Worm (Caenorhabditis elegans): ENCODE measurements around the gene Y45G5AM.6.

Gene Y45G5AM.6

ce11 chrV:4185885-4186284 lies 33.8 kb upstream of the Y45G5AM.6 start:
- no peak for TF ChIP-seq flt-1 (GFP tag; IDR thresholded peaks at IDR 0.05)
- TF ChIP-seq T22C8.4 (GFP tag; IDR thresholded peaks at IDR 0.05), result no peak
- no peak for TF ChIP-seq ztf-23 (GFP tag; IDR thresholded peaks at IDR 0.05)
- no peak for TF ChIP-seq cog-1 (tag; optimal IDR thresholded peaks at IDR 0.05)

ce11 chrV:4182546-4182945 lies 30.4 kb upstream of the Y45G5AM.6 start:
- TF ChIP-seq ztf-23 (GFP tag; IDR thresholded peaks at IDR 0.05) (no peak), T22C8.4 (GFP tag; IDR thresholded peaks at IDR 0.05) (no peak), flt-1 (GFP tag; IDR thresholded peaks at IDR 0.05) (no peak), ztf-29 (GFP tag; IDR thresholded peaks at IDR 0.05) (no peak), cog-1 (tag; optimal IDR thresholded peaks at IDR 0.05) (no peak), ref-1 (GFP tag; conservative IDR thresholded peaks at IDR 0.05) (no peak), tab-1 (GFP tag; IDR thresholded peaks at IDR 0.05) (no peak), med-1 (GFP tag; optimal IDR thresholded peaks at IDR 0.05; ENCODE audit: insufficient read depth) (no peak), klf-2 (GFP tag; conservative IDR thresholded peaks at IDR 0.05) (no peak)

DNA sequence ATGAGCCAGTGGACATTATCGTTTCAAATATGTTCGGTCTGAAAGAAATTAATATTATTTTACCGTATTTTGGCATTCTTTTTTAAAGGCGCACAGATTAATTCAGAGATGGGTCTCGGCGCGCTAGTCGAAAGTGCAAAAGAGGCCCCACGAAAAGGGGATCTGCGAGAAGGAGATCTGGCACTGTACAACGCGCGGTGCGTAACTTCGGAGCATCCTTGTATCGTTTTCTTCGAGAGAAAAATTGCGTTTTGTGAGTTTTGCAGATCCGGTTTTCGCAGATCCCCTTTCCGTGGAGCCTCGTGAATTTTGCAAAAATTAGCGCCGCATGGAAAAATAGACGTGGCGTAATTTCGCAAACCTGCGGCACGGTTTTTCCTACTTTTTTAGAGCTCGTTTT lies 29.6 kb upstream of the Y45G5AM.6 start:
- TF ChIP-seq T22C8.4 (GFP tag; IDR thresholded peaks at IDR 0.05), result no peak
- TF ChIP-seq ztf-23 (GFP tag; IDR thresholded peaks at IDR 0.05), result no peak
- no peak for TF ChIP-seq ref-1 (GFP tag; conservative IDR thresholded peaks at IDR 0.05)
- no peak for TF ChIP-seq klf-2 (GFP tag; conservative IDR thresholded peaks at IDR 0.05)
- TF ChIP-seq flt-1 (GFP tag; IDR thresholded peaks at IDR 0.05), result peak; percentile 70; the same call in 1 of the 2 replicates
- TF ChIP-seq cog-1 (tag; optimal IDR thresholded peaks at IDR 0.05), result no peak
- no peak for TF ChIP-seq med-1 (GFP tag; optimal IDR thresholded peaks at IDR 0.05; ENCODE audit: insufficient read depth)
- no peak for TF ChIP-seq ztf-29 (GFP tag; IDR thresholded peaks at IDR 0.05)
- TF ChIP-seq tab-1 (GFP tag; IDR thresholded peaks at IDR 0.05), result no peak

ce11 chrV:4181272-4181671 lies 29.2 kb upstream of the Y45G5AM.6 start:
- TF ChIP-seq T22C8.4 (GFP tag; IDR thresholded peaks at IDR 0.05) (no peak), ztf-29 (GFP tag; IDR thresholded peaks at IDR 0.05) (no peak), tab-1 (GFP tag; IDR thresholded peaks at IDR 0.05) (no peak), med-1 (GFP tag; optimal IDR thresholded peaks at IDR 0.05; ENCODE audit: insufficient read depth) (no peak), cog-1 (tag; optimal IDR thresholded peaks at IDR 0.05) (no peak), flt-1 (GFP tag; IDR thresholded peaks at IDR 0.05) (no peak), ref-1 (GFP tag; conservative IDR thresholded peaks at IDR 0.05) (no peak), klf-2 (GFP tag; conservative IDR thresholded peaks at IDR 0.05) (no peak), ztf-23 (GFP tag; IDR thresholded peaks at IDR 0.05) (no peak)

ce11 chrV:4175624-4176023 lies 23.5 kb upstream of the Y45G5AM.6 start, which contains the start of the genes coh-4 and pid-5:
TSS of gene coh-4 (minus strand) at chrV:4175640.
TSS of gene pid-5 (plus strand) at chrV:4175882.
- no peak for TF ChIP-seq klf-2 (GFP tag; conservative IDR thresholded peaks at IDR 0.05)
- TF ChIP-seq ref-1 (GFP tag; conservative IDR thresholded peaks at IDR 0.05), result no peak
- no peak for TF ChIP-seq tab-1 (GFP tag; IDR thresholded peaks at IDR 0.05)
- no peak for TF ChIP-seq med-1 (GFP tag; optimal IDR thresholded peaks at IDR 0.05; ENCODE audit: insufficient read depth)
- no peak for TF ChIP-seq cog-1 (tag; optimal IDR thresholded peaks at IDR 0.05)
- TF ChIP-seq ztf-29 (GFP tag; IDR thresholded peaks at IDR 0.05), result no peak
- no peak for TF ChIP-seq flt-1 (GFP tag; IDR thresholded peaks at IDR 0.05)
- no peak for TF ChIP-seq T22C8.4 (GFP tag; IDR thresholded peaks at IDR 0.05)
- TF ChIP-seq ztf-23 (GFP tag; IDR thresholded peaks at IDR 0.05), result no peak

ce11 chrV:4170138-4170537 lies 18.0 kb upstream of the Y45G5AM.6 start, which contains the start of gene Y45G5AM.7:
TSS of gene Y45G5AM.7 (minus strand) at chrV:4170238.
- TF ChIP-seq ref-1 (GFP tag; conservative IDR thresholded peaks at IDR 0.05) (no peak), tab-1 (GFP tag; IDR thresholded peaks at IDR 0.05) (no peak)

DNA sequence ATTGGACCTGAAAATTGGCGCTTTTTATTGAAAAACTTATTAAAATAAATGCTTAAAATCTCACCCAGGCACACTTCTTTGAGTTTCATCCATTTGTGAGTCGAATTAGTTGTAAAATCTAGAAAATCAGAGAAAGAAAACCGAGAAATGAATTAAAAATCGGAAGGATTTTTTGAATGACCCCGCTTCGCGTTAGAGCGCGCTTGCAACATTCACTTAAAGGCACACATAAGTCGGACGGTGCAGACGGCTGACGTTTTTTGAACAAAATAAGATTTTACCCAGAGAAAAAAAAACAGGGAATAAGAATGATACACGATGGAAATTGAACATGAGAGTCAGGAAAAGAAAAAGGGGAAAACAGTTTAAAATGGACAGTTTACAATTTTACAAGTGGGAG lies 17.6 kb upstream of the Y45G5AM.6 start:
- TF ChIP-seq ztf-23 (GFP tag; IDR thresholded peaks at IDR 0.05) (no peak), ztf-29 (GFP tag; IDR thresholded peaks at IDR 0.05) (no peak), flt-1 (GFP tag; IDR thresholded peaks at IDR 0.05) (no peak), med-1 (GFP tag; optimal IDR thresholded peaks at IDR 0.05; ENCODE audit: insufficient read depth) (no peak), klf-2 (GFP tag; conservative IDR thresholded peaks at IDR 0.05) (no peak), T22C8.4 (GFP tag; IDR thresholded peaks at IDR 0.05) (no peak), cog-1 (tag; optimal IDR thresholded peaks at IDR 0.05) (no peak), ref-1 (GFP tag; conservative IDR thresholded peaks at IDR 0.05) (no peak), tab-1 (GFP tag; IDR thresholded peaks at IDR 0.05) (no peak)

- TF ChIP-seq tab-1 (GFP tag; IDR thresholded peaks at IDR 0.05), result no peak
- TF ChIP-seq cog-1 (tag; optimal IDR thresholded peaks at IDR 0.05), result no peak
- TF ChIP-seq flt-1 (GFP tag; IDR thresholded peaks at IDR 0.05), result no peak
- TF ChIP-seq klf-2 (GFP tag; conservative IDR thresholded peaks at IDR 0.05), result no peak
- no peak for TF ChIP-seq T22C8.4 (GFP tag; IDR thresholded peaks at IDR 0.05)
- TF ChIP-seq ref-1 (GFP tag; conservative IDR thresholded peaks at IDR 0.05), result no peak
- TF ChIP-seq ztf-29 (GFP tag; IDR thresholded peaks at IDR 0.05), result no peak
- TF ChIP-seq ztf-23 (GFP tag; IDR thresholded peaks at IDR 0.05), result no peak
- TF ChIP-seq med-1 (GFP tag; optimal IDR thresholded peaks at IDR 0.05; ENCODE audit: insufficient read depth), result no peak
Observed at ce11 chrV:4168045-4168444, 15.9 kb upstream of the Y45G5AM.6 start.

DNA sequence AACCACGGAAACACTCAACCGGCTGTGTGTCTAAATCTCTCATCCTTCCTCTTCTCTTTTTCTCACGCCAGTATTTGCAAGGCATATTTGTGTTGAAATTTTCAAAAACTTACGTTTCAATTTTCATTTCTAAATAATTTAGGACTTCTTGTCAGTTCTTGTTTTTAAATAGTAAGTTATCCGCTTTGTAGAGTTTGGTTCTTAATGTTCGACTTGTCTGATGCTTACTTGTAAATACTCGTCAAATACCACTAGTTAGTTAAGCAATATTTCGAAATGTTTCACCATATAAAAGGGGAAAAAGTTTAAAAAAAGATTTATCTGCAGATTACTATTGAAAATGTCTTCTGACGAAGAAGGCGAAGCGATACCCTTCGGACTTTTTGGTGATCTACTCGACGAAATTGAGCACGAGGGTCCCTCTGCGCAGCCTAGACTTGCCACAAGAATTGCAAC lies 12.4 kb upstream of the Y45G5AM.6 start, which contains the start of gene Y45G5AM.3:
Gene Y45G5AM.3 (plus strand): TSS at position 51 of the 456 bp plus-strand sequence.
- no peak for TF ChIP-seq ztf-29 (GFP tag; IDR thresholded peaks at IDR 0.05)
- TF ChIP-seq tab-1 (GFP tag; IDR thresholded peaks at IDR 0.05), result no peak
- TF ChIP-seq flt-1 (GFP tag; IDR thresholded peaks at IDR 0.05), result no peak
- no peak for TF ChIP-seq T22C8.4 (GFP tag; IDR thresholded peaks at IDR 0.05)
- no peak for TF ChIP-seq klf-2 (GFP tag; conservative IDR thresholded peaks at IDR 0.05)

- no peak for TF ChIP-seq cog-1 (tag; optimal IDR thresholded peaks at IDR 0.05)
- TF ChIP-seq flt-1 (GFP tag; IDR thresholded peaks at IDR 0.05), result no peak
- no peak for TF ChIP-seq klf-2 (GFP tag; conservative IDR thresholded peaks at IDR 0.05)
- no peak for TF ChIP-seq T22C8.4 (GFP tag; IDR thresholded peaks at IDR 0.05)
- no peak for TF ChIP-seq ref-1 (GFP tag; conservative IDR thresholded peaks at IDR 0.05)
- no peak for TF ChIP-seq ztf-29 (GFP tag; IDR thresholded peaks at IDR 0.05)
- TF ChIP-seq med-1 (GFP tag; optimal IDR thresholded peaks at IDR 0.05; ENCODE audit: insufficient read depth), result no peak
- TF ChIP-seq tab-1 (GFP tag; IDR thresholded peaks at IDR 0.05), result no peak
- no peak for TF ChIP-seq ztf-23 (GFP tag; IDR thresholded peaks at IDR 0.05)
Observed at ce11 chrV:4162922-4163321, 10.8 kb upstream of the Y45G5AM.6 start, which contains the start of gene Y45G5AM.4. TSS of gene Y45G5AM.4 (plus strand) at chrV:4163222.

Data from whole organism, midembryonic.